Fruit fly (Drosophila melanogaster): ENCODE measurements around the gene CG43059.

dm6 chr3L:8345182-8345581 is 26.4 kb upstream of the CG43059 start:
- TF ChIP-seq Dfd (GFP tag; optimal IDR thresholded peaks at IDR 0.05) (no peak), pan (optimal IDR thresholded peaks at IDR 0.05) (no peak), sage (GFP tag; optimal IDR thresholded peaks at IDR 0.05) (no peak), usp (GFP tag; optimal IDR thresholded peaks at IDR 0.05) (no peak)

Measured in whole organism, wandering third instar larva.